Fruit fly (Drosophila melanogaster) S2 (cell line): ENCODE results near the gene CG4101.
A peak's percentile ranks its signal among the peaks of the same experiment; 100 is the strongest.
"Not testable (repeated sequence)": the region's sequence is repeated elsewhere in the genome, so short reads cannot be mapped to it uniquely, and the experiment has no call there.

Experiments used
- CG8478 ChIP-seq: fragments of >200 bp; optimal IDR thresholded peaks from 2 replicates; lab custom pipeline; 2018
- CTCF ChIP-seq, 2 experiments: fragments of >200 bp; optimal IDR thresholded peaks; 2 replicates each; lab custom pipeline; 2018

Gene CG4101

dm6 chr3L:16612152-16612551 lies at the start of gene CG4101:
TSS of gene CG4101 (plus strand) at chr3L:16612486.
- no peak for TF ChIP-seq CTCF (optimal IDR thresholded peaks at IDR 0.05; lab: Kevin White, UChicago)
- no peak for TF ChIP-seq CG8478 (lab: Kevin White, UChicago)

dm6 chr3L:16563361-16563760 lies 48.9 kb upstream of the CG4101 start:
- TF ChIP-seq CG8478 (lab: Kevin White, UChicago) = no peak
- TF ChIP-seq CTCF (optimal IDR thresholded peaks at IDR 0.05; lab: Kevin White, UChicago) = peak; percentile 86 to 92

- TF ChIP-seq CG8478 (lab: Kevin White, UChicago) (no peak), CTCF (optimal IDR thresholded peaks at IDR 0.05; lab: Kevin White, UChicago) (no peak)
Observed at dm6 chr3L:16566093-16566492, 46.2 kb upstream of the CG4101 start.

dm6 chr3L:16566700-16567221 lies 45.5 kb upstream of the CG4101 start, which contains the start of gene UQCR-6.4L:
TSS of gene UQCR-6.4L (plus strand) at chr3L:16566750.
- TF ChIP-seq CTCF (optimal IDR thresholded peaks at IDR 0.05; lab: Kevin White, UChicago) = no peak
- no peak for TF ChIP-seq CG8478 (lab: Kevin White, UChicago)

dm6 chr3L:16567495-16567894 lies 44.8 kb upstream of the CG4101 start:
- TF ChIP-seq CG8478 (lab: Kevin White, UChicago) (no peak), CTCF (optimal IDR thresholded peaks at IDR 0.05; lab: Kevin White, UChicago) (no peak)

dm6 chr3L:16569456-16569855 lies 42.8 kb upstream of the CG4101 start:
- TF ChIP-seq CTCF (optimal IDR thresholded peaks at IDR 0.05; lab: Kevin White, UChicago) (no peak), CG8478 (lab: Kevin White, UChicago) (no peak)

dm6 chr3L:16571014-16571738 lies 41.1 kb upstream of the CG4101 start:
- TF ChIP-seq CG8478 (lab: Kevin White, UChicago) (no peak), CTCF (optimal IDR thresholded peaks at IDR 0.05; lab: Kevin White, UChicago) (no peak)

dm6 chr3L:16571739-16572063 lies 40.6 kb upstream of the CG4101 start:
- TF ChIP-seq CG8478 (lab: Kevin White, UChicago) = no peak

- TF ChIP-seq CTCF (optimal IDR thresholded peaks at IDR 0.05; lab: Kevin White, UChicago) = no peak
- TF ChIP-seq CG8478 (lab: Kevin White, UChicago) = no peak
Observed at dm6 chr3L:16572208-16572607, 40.1 kb upstream of the CG4101 start.

- not testable (repeated sequence) for TF ChIP-seq CTCF (optimal IDR thresholded peaks at IDR 0.05; lab: Kevin White, UChicago); CG8478 (lab: Kevin White, UChicago)
Observed at dm6 chr3L:16573234-16573633, 39.1 kb upstream of the CG4101 start, which contains the start of gene Mipp1. TSS of gene Mipp1 (minus strand) at chr3L:16573334.

dm6 chr3L:16574307-16574946 lies 37.9 kb upstream of the CG4101 start, which contains the start of gene mbf1:
TSS of gene mbf1 (plus strand) at chr3L:16574436.
- TF ChIP-seq CTCF (optimal IDR thresholded peaks at IDR 0.05; lab: Kevin White, UChicago) (peak in 1 of 2 experiments; percentile 7), CG8478 (lab: Kevin White, UChicago) (no peak)

dm6 chr3L:16580049-16580448 lies 32.2 kb upstream of the CG4101 start, which contains the start of gene nxf2:
TSS of gene nxf2 (minus strand) at chr3L:16580306.
- TF ChIP-seq CTCF (optimal IDR thresholded peaks at IDR 0.05; lab: Kevin White, UChicago) (no peak), CG8478 (lab: Kevin White, UChicago) (no peak)

- TF ChIP-seq CTCF (optimal IDR thresholded peaks at IDR 0.05; lab: Kevin White, UChicago) (no peak), CG8478 (lab: Kevin White, UChicago) (no peak)
Observed at dm6 chr3L:16581201-16581705, 31.0 kb upstream of the CG4101 start, which contains the start of gene Smn. TSS of gene Smn (minus strand) at chr3L:16581547.

dm6 chr3L:16582678-16583315 lies 29.5 kb upstream of the CG4101 start, which contains the start of gene Rpn12:
TSS of gene Rpn12 (plus strand) at chr3L:16583028.
- no peak for TF ChIP-seq CTCF (optimal IDR thresholded peaks at IDR 0.05; lab: Kevin White, UChicago)
- no peak for TF ChIP-seq CG8478 (lab: Kevin White, UChicago)
